Fruit fly (Drosophila melanogaster) whole organism, embryonic: ENCODE results near the gene Reg-2.

Experiments used
- Bgb ChIP-seq: fragments of 200-800 bp; sonication (Bioruptor generic); IDR thresholded peaks from 2 replicates; pipeline ENCODE4 v1.3.6; 2022; ENCODE audit warnings: missing biosample characterization, missing genetic modification characterization; ENCODE audit not compliant: partially characterized antibody
- CG11456 ChIP-seq: fragments of 200-800 bp; sonication (Bioruptor generic); IDR thresholded peaks from 3 replicates; pipeline ENCODE4 v1.3.6; 2022; ENCODE audit warnings: missing biosample characterization, missing genetic modification characterization
- CG11695 ChIP-seq: fragments of 200-800 bp; sonication (Bioruptor generic); IDR thresholded peaks from 3 replicates; pipeline ENCODE4 v1.3.6; 2022; ENCODE audit warnings: missing biosample characterization, missing genetic modification characterization
- CG13424 ChIP-seq: fragments of 200-800 bp; sonication (Bioruptor generic); optimal IDR thresholded peaks from 2 replicates; lab custom pipeline; 2019; ENCODE audit warnings: missing biosample characterization, mild to moderate bottlenecking, missing genetic modification characterization, moderate library complexity
- CG15479 ChIP-seq: fragments of 200-800 bp; sonication (Bioruptor generic); optimal IDR thresholded peaks from 3 replicates; lab custom pipeline; 2019; ENCODE audit warnings: missing biosample characterization, mild to moderate bottlenecking, missing genetic modification characterization, moderate library complexity
- CG1832 ChIP-seq: fragments of 200-800 bp; sonication (Bioruptor generic); optimal IDR thresholded peaks from 2 replicates; lab custom pipeline; 2017; ENCODE audit warnings: missing biosample characterization, mild to moderate bottlenecking, missing genetic modification characterization, inconsistent platforms
- CG2199 ChIP-seq: fragments of 200-800 bp; sonication (Bioruptor generic); IDR thresholded peaks from 3 replicates; pipeline ENCODE4 v1.3.6; 2022; ENCODE audit warnings: missing biosample characterization, missing genetic modification characterization
- CG4360 ChIP-seq: fragments of 200-800 bp; sonication (Bioruptor generic); IDR thresholded peaks from 2 replicates; pipeline ENCODE4 v1.3.6; 2022; ENCODE audit warnings: missing biosample characterization, missing genetic modification characterization
- CG43689 ChIP-seq: fragments of 200-800 bp; sonication (Bioruptor generic); IDR thresholded peaks from 2 replicates; pipeline ENCODE4 v1.3.6; 2022; ENCODE audit warnings: missing biosample characterization, missing genetic modification characterization
- CG4617 ChIP-seq: fragments of 200-800 bp; sonication (Bioruptor generic); optimal IDR thresholded peaks from 3 replicates; lab custom pipeline; 2016; ENCODE audit warnings: missing biosample characterization, missing genetic modification characterization, borderline replicate concordance
- CG4730 ChIP-seq: fragments of 200-800 bp; sonication (Bioruptor generic); IDR thresholded peaks from 2 replicates; pipeline ENCODE4 v1.3.6; 2022; ENCODE audit warnings: missing biosample characterization, missing genetic modification characterization
- CG6254 ChIP-seq: fragments of 200-800 bp; sonication (Bioruptor generic); optimal IDR thresholded peaks from 3 replicates; lab custom pipeline; 2017; ENCODE audit warnings: mild to moderate bottlenecking, missing biosample characterization, missing genetic modification reagents, missing genetic modification characterization
- CG7745 ChIP-seq: fragments of 200-800 bp; sonication (Bioruptor generic); optimal IDR thresholded peaks from 2 replicates; lab custom pipeline; 2018; ENCODE audit warnings: missing biosample characterization, mild to moderate bottlenecking, missing genetic modification characterization, moderate library complexity
- CG7786 ChIP-seq: fragments of 200-800 bp; sonication (Bioruptor generic); optimal IDR thresholded peaks from 2 replicates; lab custom pipeline; 2016; ENCODE audit warnings: missing biosample characterization, missing genetic modification characterization
- CG9727 ChIP-seq: fragments of 200-800 bp; sonication (Bioruptor generic); optimal IDR thresholded peaks from 3 replicates; lab custom pipeline; 2017; ENCODE audit warnings: missing biosample characterization, mild to moderate bottlenecking, missing genetic modification characterization
- CG9797 ChIP-seq: fragments of 200-800 bp; sonication (Bioruptor generic); optimal IDR thresholded peaks from 3 replicates; lab custom pipeline; 2018; ENCODE audit warnings: missing biosample characterization, mild to moderate bottlenecking, missing genetic modification characterization
- Dad ChIP-seq: fragments of 200-800 bp; sonication (Bioruptor generic); optimal IDR thresholded peaks from 3 replicates; lab custom pipeline; 2016; ENCODE audit warnings: missing biosample characterization, missing genetic modification characterization
- Drgx ChIP-seq: fragments of 200-800 bp; sonication (Bioruptor generic); IDR thresholded peaks from 2 replicates; pipeline ENCODE4 v1.3.6; 2022; ENCODE audit warnings: missing biosample characterization, missing genetic modification characterization
- HLHmδ ChIP-seq: fragments of 200-800 bp; sonication (Bioruptor generic); optimal IDR thresholded peaks from 2 replicates; lab custom pipeline; 2018; ENCODE audit warnings: missing biosample characterization, mild to moderate bottlenecking, missing genetic modification characterization, moderate library complexity
- HmgZ ChIP-seq: fragments of 200-800 bp; sonication (Bioruptor generic); optimal IDR thresholded peaks from 2 replicates; lab custom pipeline; 2018; ENCODE audit warnings: missing biosample characterization, mild to moderate bottlenecking, missing genetic modification characterization
- Hr3 ChIP-seq: fragments of 200-800 bp; sonication (Bioruptor generic); optimal IDR thresholded peaks from 3 replicates; lab custom pipeline; 2016; ENCODE audit warnings: missing biosample characterization, missing genetic modification characterization
- Med ChIP-seq: fragments of 200-800 bp; sonication (Bioruptor generic); peaks from one replicate; lab custom pipeline; 2016; ENCODE audit warnings: missing biosample characterization, missing genetic modification characterization, mild to moderate bottlenecking, inconsistent platforms, moderate library complexity
- NC2α ChIP-seq: fragments of 200-800 bp; sonication (Bioruptor generic); optimal IDR thresholded peaks from 2 replicates; lab custom pipeline; 2016; ENCODE audit warnings: missing biosample characterization, missing genetic modification characterization
- NfI ChIP-seq: fragments of 200-800 bp; sonication (Bioruptor generic); optimal IDR thresholded peaks from 3 replicates; lab custom pipeline; 2018; ENCODE audit warnings: missing biosample characterization, mild to moderate bottlenecking, missing genetic modification characterization, moderate library complexity
- Poxn ChIP-seq: fragments of 200-800 bp; sonication (Bioruptor generic); IDR thresholded peaks from 2 replicates; pipeline ENCODE4 v1.3.6; 2022; ENCODE audit warnings: missing biosample characterization, missing genetic modification characterization
- Ptx1 ChIP-seq: fragments of 200-800 bp; sonication (Bioruptor generic); IDR thresholded peaks from 2 replicates; pipeline ENCODE4 v1.3.6; 2022; ENCODE audit warnings: missing biosample characterization, missing genetic modification characterization
- Six4 ChIP-seq: fragments of 200-800 bp; sonication (Bioruptor generic); optimal IDR thresholded peaks from 2 replicates; lab custom pipeline; 2016; ENCODE audit warnings: missing biosample characterization, missing genetic modification characterization
- ab ChIP-seq: fragments of 200-800 bp; sonication (Bioruptor generic); optimal IDR thresholded peaks from 2 replicates; lab custom pipeline; 2016; ENCODE audit warnings: missing biosample characterization, missing genetic modification characterization
- ap ChIP-seq: fragments of 200-800 bp; sonication (Bioruptor generic); IDR thresholded peaks from 2 replicates; pipeline ENCODE4 v1.3.6; 2022; ENCODE audit warnings: missing biosample characterization, missing genetic modification characterization
- cas ChIP-seq: fragments of 200-800 bp; sonication (Bioruptor generic); IDR thresholded peaks from 2 replicates; pipeline ENCODE4 v1.3.6; 2022; ENCODE audit warnings: missing biosample characterization, missing genetic modification characterization
- caup ChIP-seq: fragments of 200-800 bp; sonication (Bioruptor generic); optimal IDR thresholded peaks from 3 replicates; lab custom pipeline; 2017; ENCODE audit warnings: missing biosample characterization, mild to moderate bottlenecking, missing genetic modification characterization, moderate library complexity; ENCODE audit not compliant: severe bottlenecking
- chinmo ChIP-seq: fragments of 200-800 bp; sonication (Bioruptor generic); IDR thresholded peaks from 4 replicates; pipeline ENCODE4 v1.3.6; 2022; ENCODE audit warnings: missing biosample characterization, missing genetic modification characterization; ENCODE audit not compliant: partially characterized antibody
- crp ChIP-seq, 2 experiments: fragments of 200-800 bp; sonication (Bioruptor generic); optimal IDR thresholded peaks; 2 replicates in 1 of 2; 3 replicates in 1 of 2; lab custom pipeline; 2017; ENCODE audit warnings: missing biosample characterization in 2 of 2, missing genetic modification characterization in 2 of 2, mild to moderate bottlenecking in 1 of 2, moderate library complexity in 1 of 2
- eve ChIP-seq, 2 experiments: fragments of >200 bp; optimal IDR thresholded peaks; 2 replicates each; lab custom pipeline; 2017; ENCODE audit warnings: missing biosample characterization in 2 of 2, missing genetic modification characterization in 2 of 2
- fd102C ChIP-seq: fragments of 200-800 bp; sonication (Bioruptor generic); optimal IDR thresholded peaks from 2 replicates; lab custom pipeline; 2018; ENCODE audit warnings: missing biosample characterization, mild to moderate bottlenecking, missing genetic modification characterization, moderate library complexity
- fd96Cb ChIP-seq: fragments of 200-800 bp; sonication (Bioruptor generic); optimal IDR thresholded peaks from 2 replicates; lab custom pipeline; 2018; ENCODE audit warnings: missing biosample characterization, mild to moderate bottlenecking, missing genetic modification characterization, moderate library complexity
- gcm2 ChIP-seq: fragments of 200-800 bp; sonication (Bioruptor generic); optimal IDR thresholded peaks from 2 replicates; lab custom pipeline; 2016; ENCODE audit warnings: missing biosample characterization, missing genetic modification characterization
- grn ChIP-seq: fragments of 200-800 bp; sonication (Bioruptor generic); optimal IDR thresholded peaks from 3 replicates; lab custom pipeline; 2017; ENCODE audit warnings: missing biosample characterization, missing genetic modification characterization
- gsb-n ChIP-seq: fragments of 200-800 bp; sonication (Bioruptor generic); optimal IDR thresholded peaks from 3 replicates; lab custom pipeline; 2018; ENCODE audit warnings: missing biosample characterization, mild to moderate bottlenecking, missing genetic modification characterization
- hkb ChIP-seq, 2 experiments: fragments of 200-800 bp in 1 of 2; fragments of >200 bp in 1 of 2; sonication (Bioruptor generic) in 1 of 2; IDR thresholded peaks in 1 of 2; optimal IDR thresholded peaks in 1 of 2; 2 replicates each; pipeline versions ENCODE4 v1.3.6 to Lab custom; 2017 to 2022; ENCODE audit warnings: missing biosample characterization in 1 of 2, missing genetic modification characterization in 1 of 2
- ind ChIP-seq: fragments of 200-800 bp; sonication (Bioruptor generic); optimal IDR thresholded peaks from 3 replicates; lab custom pipeline; 2016; ENCODE audit warnings: missing biosample characterization, missing genetic modification characterization
- kah ChIP-seq: fragments of 200-800 bp; sonication (Bioruptor generic); optimal IDR thresholded peaks from 2 replicates; lab custom pipeline; 2018; ENCODE audit warnings: missing biosample characterization, mild to moderate bottlenecking, missing genetic modification characterization
- lov ChIP-seq, 2 experiments: fragments of 200-800 bp in 1 of 2; fragments of >200 bp in 1 of 2; sonication (Bioruptor generic) in 1 of 2; IDR thresholded peaks in 1 of 2; optimal IDR thresholded peaks in 1 of 2; 2 replicates in 1 of 2; 3 replicates in 1 of 2; pipeline versions ENCODE4 v1.3.6 to Lab custom; 2017 to 2022; ENCODE audit warnings: missing biosample characterization in 1 of 2, missing genetic modification characterization in 1 of 2
- nau ChIP-seq: fragments of 200-800 bp; sonication (Bioruptor generic); optimal IDR thresholded peaks from 3 replicates; lab custom pipeline; 2017; ENCODE audit warnings: missing biosample characterization, mild to moderate bottlenecking, missing genetic modification characterization, missing genetic modification reagents
- pho ChIP-seq: fragments of 200-800 bp; sonication (Bioruptor generic); optimal IDR thresholded peaks from 2 replicates; lab custom pipeline; 2016; ENCODE audit warnings: missing biosample characterization, missing genetic modification characterization
- ranshi ChIP-seq: fragments of 200-800 bp; sonication (Bioruptor generic); IDR thresholded peaks from 2 replicates; pipeline ENCODE4 v1.3.6; 2022; ENCODE audit warnings: missing biosample characterization, missing genetic modification characterization
- salm ChIP-seq: fragments of 200-800 bp; sonication (Bioruptor generic); optimal IDR thresholded peaks from 2 replicates; lab custom pipeline; 2018; ENCODE audit warnings: missing biosample characterization, mild to moderate bottlenecking, missing genetic modification characterization
- sug ChIP-seq: fragments of 200-800 bp; optimal IDR thresholded peaks from 2 replicates; lab custom pipeline; 2019; ENCODE audit warnings: missing biosample characterization, mild to moderate bottlenecking, missing genetic modification characterization, moderate library complexity

Gene Reg-2

DNA sequence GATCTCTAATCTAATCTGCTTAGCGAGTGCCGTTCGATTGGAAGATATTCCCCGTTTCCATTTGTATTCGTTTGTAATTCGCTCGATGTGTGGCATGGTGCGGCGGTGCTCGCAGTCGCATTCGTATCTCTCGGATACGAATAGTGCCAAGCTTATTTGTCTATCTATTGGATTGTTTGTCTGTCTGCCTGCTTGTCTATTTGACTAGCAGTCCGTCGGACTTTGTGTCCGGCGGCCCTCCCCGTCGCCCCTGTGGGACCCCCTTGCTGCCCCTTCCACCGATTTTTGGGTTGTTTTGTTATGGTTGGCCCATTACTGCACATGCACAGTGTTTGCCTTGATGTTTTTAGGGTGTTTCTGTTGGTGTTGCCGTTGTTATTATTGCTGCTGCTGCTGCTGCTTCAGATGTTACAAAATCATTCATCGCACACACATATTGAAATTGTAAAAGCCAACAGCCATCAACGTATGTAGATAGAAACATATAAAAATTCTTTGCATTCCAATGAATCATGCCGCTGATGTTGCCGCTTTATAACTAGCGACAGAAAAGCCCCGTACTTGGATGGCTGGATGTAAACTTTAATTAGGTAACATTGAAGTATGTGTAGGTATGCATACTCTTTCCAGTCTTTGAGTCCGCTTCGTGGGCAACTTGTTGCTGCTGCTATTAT, 8.5 kb upstream of the Reg-2 start (continued):
- TF ChIP-seq HmgZ: peak; percentile 39
- TF ChIP-seq CG15479 (GFP tag; lab: Kevin White, UChicago): no peak
- TF ChIP-seq ab (GFP tag; lab: Kevin White, UChicago): no peak
- peak; percentile 81 for TF ChIP-seq grn (GFP tag; lab: Kevin White, UChicago)
- no peak for TF ChIP-seq Poxn
- no peak for TF ChIP-seq Six4
- TF ChIP-seq eve (GFP tag; optimal IDR thresholded peaks at IDR 0.05; lab: Kevin White, UChicago): no peak
- TF ChIP-seq Hr3 (GFP tag; lab: Kevin White, UChicago): no peak
- no peak for TF ChIP-seq cas
- TF ChIP-seq CG7786 (GFP tag; lab: Kevin White, UChicago): no peak
- TF ChIP-seq hkb (optimal IDR thresholded peaks at IDR 0.05; lab: Kevin White, UChicago): no peak
- TF ChIP-seq hkb (GFP tag; IDR thresholded peaks at IDR 0.05; lab: Robert Waterston, UW): peak; percentile 72
- TF ChIP-seq fd102C (GFP tag; lab: Kevin White, UChicago): peak; percentile 24
- peak; percentile 51 for TF ChIP-seq gsb-n (tag; lab: Kevin White, UChicago)
- TF ChIP-seq crp (GFP tag; optimal IDR thresholded peaks at IDR 0.05; lab: Kevin White, UChicago): no peak
- no peak for TF ChIP-seq pho
- TF ChIP-seq NC2α (GFP tag; lab: Kevin White, UChicago): no peak
- TF ChIP-seq chinmo: peak; percentile 89
- TF ChIP-seq CG7745 (tag; lab: Kevin White, UChicago): no peak
- TF ChIP-seq CG9797 (GFP tag; lab: Kevin White, UChicago): no peak
- no peak for TF ChIP-seq caup (GFP tag; lab: Kevin White, UChicago)
- peak; percentile 35; the same call in 1 of the 2 replicates for TF ChIP-seq ranshi (GFP tag; lab: Robert Waterston, UW)
- TF ChIP-seq CG6254 (GFP tag; lab: Kevin White, UChicago): peak; percentile 25
- TF ChIP-seq CG9727 (GFP tag; lab: Kevin White, UChicago): no peak
- TF ChIP-seq CG4360 (GFP tag; lab: Robert Waterston, UW): peak; percentile 35; the same call in 1 of the 2 replicates
- TF ChIP-seq nau (GFP tag; lab: Kevin White, UChicago): peak; percentile 54
- no peak for TF ChIP-seq CG1832 (GFP tag; lab: Kevin White, UChicago)
- TF ChIP-seq gcm2 (GFP tag; lab: Kevin White, UChicago): no peak
- TF ChIP-seq Ptx1 (GFP tag; lab: Robert Waterston, UW): no peak
- no peak for TF ChIP-seq ind (GFP tag; lab: Kevin White, UChicago)
- no peak for TF ChIP-seq kah (GFP tag; lab: Kevin White, UChicago)
- 0 out of 2 replicates have a peak, but pooled peaks have one; percentile 24 for TF ChIP-seq CG4730 (GFP tag; lab: Robert Waterston, UW)
- no peak for TF ChIP-seq lov (optimal IDR thresholded peaks at IDR 0.05; lab: Kevin White, UChicago)
- TF ChIP-seq lov (GFP tag; IDR thresholded peaks at IDR 0.05; lab: Robert Waterston, UW): 0 out of 3 replicates have a peak, but pooled peaks have one; percentile 14
- peak; percentile 79 for TF ChIP-seq Med (GFP tag; lab: Kevin White, UChicago)
- no peak for TF ChIP-seq CG43689 (GFP tag; lab: Robert Waterston, UW)
- no peak for TF ChIP-seq CG13424
- 0 out of 2 replicates have a peak, but pooled peaks have one; percentile 15 for TF ChIP-seq Drgx (GFP tag; lab: Robert Waterston, UW)
- TF ChIP-seq CG11695: peak; percentile 47; the same call in 1 of the 3 replicates
- 0 out of 2 replicates have a peak, but pooled peaks have one; percentile 9 for TF ChIP-seq ap (GFP tag; lab: Robert Waterston, UW)
- TF ChIP-seq CG2199 (GFP tag; lab: Robert Waterston, UW): peak; percentile 94
- 0 out of 3 replicates have a peak, but pooled peaks have one; percentile 39 for TF ChIP-seq CG11456 (GFP tag; lab: Robert Waterston, UW)
- TF ChIP-seq Dad (GFP tag; lab: Kevin White, UChicago): no peak
- TF ChIP-seq sug: peak; percentile 21
- no peak for TF ChIP-seq fd96Cb (tag; lab: Kevin White, UChicago)
- 0 out of 2 replicates have a peak, but pooled peaks have one; percentile 40 for TF ChIP-seq Bgb
- TF ChIP-seq HLHmδ: peak; percentile 58
- peak; percentile 3 for TF ChIP-seq NfI (GFP tag; lab: Kevin White, UChicago)
- peak; percentile 38 for TF ChIP-seq salm (tag; lab: Kevin White, UChicago)
- no peak for TF ChIP-seq CG4617
